Worm (Caenorhabditis elegans) whole organism, young adult: Measurements from ENCODE around the gene trpp-11.

Source experiments
- F10E7.11 ChIP-seq: sonication (generic microtip); optimal IDR thresholded peaks from 2 replicates; lab custom pipeline; 2017; ENCODE audit warnings: mild to moderate bottlenecking, missing genetic modification characterization, moderate library complexity, missing compliant biosample characterization
- F22D6.2 ChIP-seq: sonication (generic microtip); optimal IDR thresholded peaks from 2 replicates; lab custom pipeline; 2016; ENCODE audit warnings: mild to moderate bottlenecking, missing genetic modification characterization, missing compliant biosample characterization
- F37B4.10 ChIP-seq: fragments of 200-800 bp; sonication (Bioruptor generic); IDR thresholded peaks from 2 replicates; pipeline ENCODE4 v1.3.6; 2022; ENCODE audit warnings: missing genetic modification characterization, missing compliant biosample characterization
- Y53F4B.3 ChIP-seq: fragments of 200-800 bp; sonication (Bioruptor generic); IDR thresholded peaks from 2 replicates; pipeline ENCODE4 v1.3.6; 2022; ENCODE audit warnings: missing genetic modification reagents, missing genetic modification characterization, missing compliant biosample characterization
- Y53G8AR.9 ChIP-seq: fragments of 200-800 bp; sonication (Bioruptor generic); conservative IDR thresholded peaks from 2 replicates; pipeline ENCODE4 v1.3.6; 2022; ENCODE audit warnings: missing genetic modification reagents, missing genetic modification characterization, missing compliant biosample characterization
- Y56A3A.18 ChIP-seq: fragments of 200-800 bp; sonication (Bioruptor generic); IDR thresholded peaks from 2 replicates; pipeline ENCODE4 v1.3.6; 2022; ENCODE audit warnings: missing genetic modification reagents, missing genetic modification characterization, missing compliant biosample characterization
- Y79H2A.3 ChIP-seq: fragments of 200-800 bp; sonication (Bioruptor generic); conservative IDR thresholded peaks from 2 replicates; pipeline ENCODE4 v1.3.6; 2022; ENCODE audit warnings: missing genetic modification reagents, missing genetic modification characterization, missing compliant biosample characterization
- akir-1 ChIP-seq: fragments of 200-800 bp; sonication (Bioruptor generic); optimal IDR thresholded peaks from 2 replicates; lab custom pipeline; 2018; ENCODE audit warnings: mild to moderate bottlenecking, missing genetic modification characterization, moderate library complexity, missing compliant biosample characterization
- aptf-2 ChIP-seq: fragments of 200-800 bp; sonication (Bioruptor generic); conservative IDR thresholded peaks from 2 replicates; pipeline ENCODE4 v1.3.6; 2022; ENCODE audit warnings: missing genetic modification reagents, missing genetic modification characterization, missing compliant biosample characterization
- athp-1 ChIP-seq: sonication (generic microtip); optimal IDR thresholded peaks from 2 replicates; lab custom pipeline; 2017; ENCODE audit warnings: mild to moderate bottlenecking, missing genetic modification characterization, missing compliant biosample characterization
- attf-3 ChIP-seq: fragments of 200-800 bp; sonication (Bioruptor generic); conservative IDR thresholded peaks from 2 replicates; pipeline ENCODE4 v1.3.6; 2022; ENCODE audit warnings: missing genetic modification reagents, missing genetic modification characterization, missing compliant biosample characterization
- attf-6 ChIP-seq: fragments of 200-800 bp; sonication (Bioruptor generic); IDR thresholded peaks from 2 replicates; pipeline ENCODE4 v1.3.6; 2022; ENCODE audit warnings: missing genetic modification reagents, missing genetic modification characterization, missing compliant biosample characterization
- bed-2 ChIP-seq: fragments of 200-800 bp; sonication (Bioruptor generic); IDR thresholded peaks from 2 replicates; pipeline ENCODE4 v1.3.6; 2022; ENCODE audit warnings: missing genetic modification reagents, missing genetic modification characterization, missing compliant biosample characterization
- cebp-2 ChIP-seq: fragments of 200-800 bp; sonication (Bioruptor generic); IDR thresholded peaks from 2 replicates; pipeline ENCODE4 v1.3.6; 2022; ENCODE audit warnings: missing genetic modification characterization, missing compliant biosample characterization
- ceh-27 ChIP-seq: fragments of 200-800 bp; sonication (Bioruptor generic); optimal IDR thresholded peaks from 2 replicates; lab custom pipeline; 2018; ENCODE audit warnings: mild to moderate bottlenecking, missing genetic modification characterization, moderate library complexity, missing compliant biosample characterization
- ceh-58 ChIP-seq: fragments of 200-800 bp; sonication (Bioruptor generic); IDR thresholded peaks from 2 replicates; pipeline ENCODE4 v1.3.6; 2022; ENCODE audit warnings: missing genetic modification characterization, missing compliant biosample characterization
- dpff-1 ChIP-seq: sonication (generic microtip); optimal IDR thresholded peaks from 2 replicates; lab custom pipeline; 2017; ENCODE audit warnings: mild to moderate bottlenecking, missing genetic modification characterization, missing compliant biosample characterization
- dpl-1 ChIP-seq: fragments of 150-350 bp; optimal IDR thresholded peaks from 2 replicates; lab custom pipeline; 2014; ENCODE audit warnings: missing biosample characterization, missing genetic modification reagents, missing genetic modification characterization
- egl-44 ChIP-seq: fragments of 200-800 bp; sonication (Bioruptor generic); IDR thresholded peaks from 2 replicates; pipeline ENCODE4 v1.3.6; 2022; ENCODE audit warnings: missing genetic modification reagents, missing genetic modification characterization, missing compliant biosample characterization
- hrde-1 ChIP-seq: sonication (generic microtip); optimal IDR thresholded peaks from 2 replicates; lab custom pipeline; 2016; ENCODE audit warnings: missing genetic modification characterization, mild to moderate bottlenecking, missing compliant biosample characterization, moderate library complexity, missing genotype, missing genetic modification reagents, borderline replicate concordance
- lin-26 ChIP-seq: fragments of 200-800 bp; sonication (Bioruptor generic); IDR thresholded peaks from 2 replicates; pipeline ENCODE4 v1.3.6; 2022; ENCODE audit warnings: missing genetic modification reagents, missing genetic modification characterization, missing compliant biosample characterization
- lsl-1 ChIP-seq: fragments of 200-800 bp; sonication (Bioruptor generic); optimal IDR thresholded peaks from 2 replicates; lab custom pipeline; 2018; ENCODE audit warnings: mild to moderate bottlenecking, missing genetic modification characterization, moderate library complexity, missing compliant biosample characterization
- madf-3 ChIP-seq: fragments of 200-800 bp; sonication (Bioruptor generic); IDR thresholded peaks from 2 replicates; pipeline ENCODE4 v1.3.6; 2022; ENCODE audit warnings: missing genetic modification reagents, missing genetic modification characterization, missing compliant biosample characterization
- madf-6 ChIP-seq: fragments of 200-800 bp; sonication (Bioruptor generic); IDR thresholded peaks from 2 replicates; pipeline ENCODE4 v1.3.6; 2022; ENCODE audit warnings: missing genetic modification reagents, missing genetic modification characterization, missing compliant biosample characterization
- madf-8 ChIP-seq: fragments of 200-800 bp; sonication (Bioruptor generic); conservative IDR thresholded peaks from 2 replicates; pipeline ENCODE4 v1.3.6; 2022; ENCODE audit warnings: missing genetic modification reagents, missing genetic modification characterization, missing compliant biosample characterization
- mel-28 ChIP-seq: sonication (generic microtip); optimal IDR thresholded peaks from 2 replicates; lab custom pipeline; 2016; ENCODE audit warnings: borderline replicate concordance, mild to moderate bottlenecking, missing genetic modification characterization, missing compliant biosample characterization
- mxl-1 ChIP-seq: sonication (generic microtip); optimal IDR thresholded peaks from 2 replicates; lab custom pipeline; 2016; ENCODE audit warnings: missing genetic modification characterization, missing compliant biosample characterization
- nfyb-1 ChIP-seq: fragments of 200-800 bp; sonication (Bioruptor generic); IDR thresholded peaks from 2 replicates; pipeline ENCODE4 v1.3.6; 2022; ENCODE audit warnings: missing genetic modification reagents, missing genetic modification characterization, missing compliant biosample characterization
- pbrm-1 ChIP-seq: fragments of 200-800 bp; sonication (Bioruptor generic); IDR thresholded peaks from 2 replicates; pipeline ENCODE4 v1.3.6; 2022; ENCODE audit warnings: missing genetic modification reagents, missing genetic modification characterization, missing compliant biosample characterization
- rec-8 ChIP-seq, 2 experiments: sonication (generic microtip); optimal IDR thresholded peaks; 2 replicates each; lab custom pipeline; 2016; ENCODE audit warnings: mild to moderate bottlenecking in 2 of 2, missing genetic modification characterization in 2 of 2, missing genetic modification reagents in 2 of 2, missing genotype in 2 of 2, missing biosample characterization in 1 of 2, missing compliant biosample characterization in 1 of 2, moderate library complexity in 1 of 2
- rpc-1 ChIP-seq, 2 experiments: fragments of 150-350 bp in 1 of 2; sonication (generic microtip) in 1 of 2; optimal IDR thresholded peaks; 2 replicates each; lab custom pipeline; 2014 to 2018; ENCODE audit warnings: missing biosample characterization in 1 of 2, missing genetic modification characterization in 1 of 2, missing genetic modification reagents in 1 of 2, missing genotype in 1 of 2
- snpc-3.4 ChIP-seq: sonication (generic microtip); optimal IDR thresholded peaks from 2 replicates; lab custom pipeline; 2017; ENCODE audit warnings: missing genetic modification characterization, mild to moderate bottlenecking, missing compliant biosample characterization, antibody characterized with exemption, moderate library complexity, missing genotype, missing genetic modification reagents
- snpc-4 ChIP-seq, 5 experiments: fragments of 150-350 bp in 1 of 5; sonication (generic microtip) in 4 of 5; optimal IDR thresholded peaks; 2 replicates each; lab custom pipeline; 2014 to 2018; ENCODE audit warnings: missing genetic modification characterization in 5 of 5, missing biosample characterization in 3 of 5, antibody characterized with exemption in 2 of 5, mild to moderate bottlenecking in 2 of 5, missing compliant biosample characterization in 2 of 5, missing genotype in 2 of 5, moderate library complexity in 2 of 5, missing genetic modification reagents in 1 of 5
- somi-1 ChIP-seq: fragments of 200-800 bp; sonication (Bioruptor generic); optimal IDR thresholded peaks from 2 replicates; lab custom pipeline; 2018; ENCODE audit warnings: mild to moderate bottlenecking, missing genetic modification characterization, missing compliant biosample characterization
- ztf-22 ChIP-seq: fragments of 200-800 bp; sonication (Bioruptor generic); optimal IDR thresholded peaks from 2 replicates; lab custom pipeline; 2018; ENCODE audit warnings: mild to moderate bottlenecking, missing genetic modification characterization, moderate library complexity, missing compliant biosample characterization
- ztf-25 ChIP-seq: fragments of 200-800 bp; sonication (Bioruptor generic); IDR thresholded peaks from 2 replicates; pipeline ENCODE4 v1.3.6; 2022; ENCODE audit warnings: missing genetic modification reagents, missing genetic modification characterization, missing compliant biosample characterization
- ztf-3 ChIP-seq: fragments of 200-800 bp; sonication (Bioruptor generic); optimal IDR thresholded peaks from 2 replicates; lab custom pipeline; 2018; ENCODE audit warnings: mild to moderate bottlenecking, missing genetic modification characterization, missing compliant biosample characterization

Gene trpp-11

DNA sequence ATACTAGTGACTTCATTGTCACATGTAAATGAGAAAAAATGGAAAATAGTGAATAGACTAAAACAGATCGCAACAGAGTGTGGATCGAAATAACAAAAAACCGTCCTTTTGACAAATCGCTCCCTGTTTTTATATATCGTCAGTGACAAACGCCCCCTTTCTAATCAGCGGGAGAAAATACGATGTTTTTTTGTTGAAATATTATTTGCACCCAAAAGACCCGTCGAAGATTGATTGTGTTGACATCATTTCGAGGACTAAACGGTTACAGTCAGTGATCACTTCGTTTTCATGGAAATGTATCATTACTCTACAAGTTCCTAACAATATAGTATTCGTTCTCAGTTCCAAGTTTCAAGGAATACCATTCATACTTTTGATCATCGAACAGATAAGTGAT, 44.6 kb downstream of the trpp-11 start, which contains the start of gene dos-3:
TSS of gene dos-3 (minus strand) at position 101 of the 400 bp plus-strand sequence.
- TF ChIP-seq snpc-4 (GFP tag; optimal IDR thresholded peaks at IDR 0.05; lab: Kevin White, UChicago): no peak
- no peak for TF ChIP-seq snpc-4 (tag; optimal IDR thresholded peaks at IDR 0.05; lab: Kevin White, UChicago)
- no peak for TF ChIP-seq attf-6
- TF ChIP-seq F22D6.2 (tag; lab: Kevin White, UChicago): no peak
- no peak for TF ChIP-seq aptf-2 (GFP tag; lab: Robert Waterston, UW)
- TF ChIP-seq madf-6 (GFP tag; lab: Robert Waterston, UW): no peak
- TF ChIP-seq madf-3 (GFP tag; lab: Robert Waterston, UW): no peak
- TF ChIP-seq nfyb-1: no peak
- no peak for TF ChIP-seq ceh-58
- TF ChIP-seq athp-1 (tag; lab: Kevin White, UChicago): no peak

DNA sequence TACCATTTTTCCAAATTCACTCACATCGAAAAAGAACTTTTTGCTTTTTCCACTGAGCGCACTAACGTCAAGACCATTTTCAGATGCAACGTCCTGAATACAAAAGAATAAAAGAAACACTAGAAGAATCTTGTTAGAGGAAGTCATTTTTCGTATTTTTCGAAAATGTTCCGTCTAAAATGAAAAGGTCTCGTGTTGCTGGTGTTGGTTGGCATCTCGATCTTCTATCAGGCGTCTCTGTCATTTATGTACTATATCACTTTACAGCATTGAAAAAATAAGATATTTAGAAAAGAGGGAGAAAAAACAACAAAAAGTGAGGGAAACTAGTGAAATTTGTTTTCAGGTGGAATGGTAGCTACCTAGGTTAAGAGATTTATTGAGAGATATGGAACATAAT, 46.2 kb downstream of the trpp-11 start, which contains the start of gene K02F3.9:
TSS of gene K02F3.9 (minus strand) at position 190 of the 400 bp plus-strand sequence.
- TF ChIP-seq F37B4.10 (GFP tag; lab: Robert Waterston, UW) (no peak), Y53G8AR.9 (GFP tag; lab: Robert Waterston, UW) (no peak), lin-26 (GFP tag; lab: Robert Waterston, UW) (no peak), Y56A3A.18 (GFP tag; lab: Robert Waterston, UW) (no peak), ceh-27 (no peak), F22D6.2 (tag; lab: Kevin White, UChicago) (no peak), akir-1 (no peak), dpl-1 (GFP tag; lab: Kevin White, UChicago) (no peak), Y79H2A.3 (GFP tag; lab: Robert Waterston, UW) (no peak), attf-3 (GFP tag; lab: Robert Waterston, UW) (no peak), rpc-1 (optimal IDR thresholded peaks at IDR 0.05; lab: Kevin White, UChicago) (no peak), rpc-1 (tag; optimal IDR thresholded peaks at IDR 0.05; lab: Kevin White, UChicago) (no peak), ztf-22 (GFP tag; lab: Kevin White, UChicago) (no peak), pbrm-1 (GFP tag; lab: Robert Waterston, UW) (no peak), rec-8 (tag; optimal IDR thresholded peaks at IDR 0.05; lab: Kevin White, UChicago) (no peak), mel-28 (no peak), mxl-1 (tag; lab: Kevin White, UChicago) (no peak), madf-3 (GFP tag; lab: Robert Waterston, UW) (no peak), ztf-25 (GFP tag; lab: Robert Waterston, UW) (no peak), hrde-1 (tag; lab: Kevin White, UChicago) (no peak), madf-8 (GFP tag; lab: Robert Waterston, UW) (no peak)
- TF ChIP-seq, all 124 proteins: peak for 0

ce11 chrIII:842630-843029, 47.7 kb downstream of the trpp-11 start, which contains the start of gene far-8:
Gene far-8 (plus strand): TSS chrIII:842930.
- TF ChIP-seq Y53F4B.3 (GFP tag; lab: Robert Waterston, UW) (no peak), snpc-3.4 (tag; lab: Kevin White, UChicago) (no peak), egl-44 (GFP tag; lab: Robert Waterston, UW) (no peak), bed-2 (no peak), somi-1 (GFP tag; lab: Kevin White, UChicago) (no peak), ztf-3 (GFP tag; lab: Kevin White, UChicago) (no peak), mxl-1 (tag; lab: Kevin White, UChicago) (no peak), F10E7.11 (tag; lab: Kevin White, UChicago) (no peak), cebp-2 (GFP tag; lab: Robert Waterston, UW) (no peak), lsl-1 (GFP tag; lab: Kevin White, UChicago) (no peak), dpff-1 (tag; lab: Kevin White, UChicago) (no peak)
